Fruit fly (Drosophila melanogaster): ENCODE results near the gene Rab11.

The Rab11 gene

dm6 chr3R:21097631-21098117 lies 13.5 kb upstream of the Rab11 start, which contains the start of gene RhoGAP93B (continued):
- TF ChIP-seq cas (GFP tag; IDR thresholded peaks at IDR 0.05) (peak; percentile 85), CG13287 (GFP tag; IDR thresholded peaks at IDR 0.05; ENCODE audit: partially characterized antibody) (peak; percentile 100), Trl (optimal IDR thresholded peaks at IDR 0.05) (no peak), Trl (GFP tag; optimal IDR thresholded peaks at IDR 0.05) (peak; percentile 86), CG3995 (GFP tag; optimal IDR thresholded peaks at IDR 0.05) (peak; percentile 51), Side (GFP tag; optimal IDR thresholded peaks at IDR 0.05) (peak; percentile 78), HLHmδ (GFP tag; optimal IDR thresholded peaks at IDR 0.05) (peak; percentile 57), Aef1 (GFP tag; IDR thresholded peaks at IDR 0.05) (peak; percentile 96), CG4617 (GFP tag; optimal IDR thresholded peaks at IDR 0.05; ENCODE audit: borderline replicate concordance) (peak; percentile 56), CG10366 (GFP tag; IDR thresholded peaks at IDR 0.05) (peak; percentile 84), Pdp1 (GFP tag; optimal IDR thresholded peaks at IDR 0.05) (peak; percentile 69 to 84), usp (GFP tag; optimal IDR thresholded peaks at IDR 0.05) (no peak), CG9727 (GFP tag; optimal IDR thresholded peaks at IDR 0.05) (peak; percentile 90), Hey (tag; optimal IDR thresholded peaks at IDR 0.05) (peak; percentile 2), crol (GFP tag; IDR thresholded peaks at IDR 0.05) (peak; percentile 39; the same call in 1 of the 2 replicates), CG12769 (tag; optimal IDR thresholded peaks at IDR 0.05) (no peak), CG31388 (GFP tag; optimal IDR thresholded peaks at IDR 0.05) (no peak), phol (tag; optimal IDR thresholded peaks at IDR 0.05) (peak; percentile 87), Ptx1 (GFP tag; IDR thresholded peaks at IDR 0.05) (peak; percentile 91), CG12071 (GFP tag; optimal IDR thresholded peaks at IDR 0.05) (no peak), Dp (GFP tag; optimal IDR thresholded peaks at IDR 0.05) (peak; percentile 77), oc (tag; optimal IDR thresholded peaks at IDR 0.05) (no peak), CG4854 (GFP tag; optimal IDR thresholded peaks at IDR 0.05) (peak; percentile 72), ranshi (GFP tag; IDR thresholded peaks at IDR 0.05) (peak; percentile 94), sim (GFP tag; IDR thresholded peaks at IDR 0.05) (0 out of 2 replicates have a peak, but pooled peaks have one; percentile 26), fd102C (GFP tag; optimal IDR thresholded peaks at IDR 0.05) (peak; percentile 48), CG12299 (tag; optimal IDR thresholded peaks at IDR 0.05) (peak; percentile 83), Ravus (GFP tag; IDR thresholded peaks at IDR 0.05) (peak; percentile 81), vvl (GFP tag; IDR thresholded peaks at IDR 0.05) (peak; percentile 95), CG8765 (GFP tag; IDR thresholded peaks at IDR 0.05) (peak; percentile 94), Stat92E (GFP tag; optimal IDR thresholded peaks at IDR 0.05) (peak in 1 of 3 experiments; percentile 54), CG6654 (GFP tag; optimal IDR thresholded peaks at IDR 0.05) (peak; percentile 32), peb (GFP tag; IDR thresholded peaks at IDR 0.05) (peak; percentile 80), luna (GFP tag; optimal IDR thresholded peaks at IDR 0.05) (peak; percentile 53), HmgZ (tag; optimal IDR thresholded peaks at IDR 0.05) (peak; percentile 92), CG7357 (GFP tag; IDR thresholded peaks at IDR 0.05) (peak; percentile 79; the same call in 2 of the 3 replicates), Lpt (GFP tag; optimal IDR thresholded peaks at IDR 0.05) (no peak), Adf1 (GFP tag; IDR thresholded peaks at IDR 0.05) (peak; percentile 73), CG3407 (GFP tag; optimal IDR thresholded peaks at IDR 0.05) (no peak), CG2678 (tag; optimal IDR thresholded peaks at IDR 0.05) (no peak), Mrtf (GFP tag; IDR thresholded peaks at IDR 0.05) (peak; percentile 85), CG3838 (GFP tag; optimal IDR thresholded peaks at IDR 0.05) (peak; percentile 79), CG10543 (GFP tag; optimal IDR thresholded peaks at IDR 0.05) (peak; percentile 85), tup (GFP tag; optimal IDR thresholded peaks at IDR 0.05) (peak; percentile 35), CG15011 (GFP tag; optimal IDR thresholded peaks at IDR 0.05) (no peak), Atf3 (GFP tag; optimal IDR thresholded peaks at IDR 0.05) (peak; percentile 86), HLH4C (GFP tag; IDR thresholded peaks at IDR 0.05; ENCODE audit: partially characterized antibody) (peak; percentile 100), mirr (GFP tag; optimal IDR thresholded peaks at IDR 0.05) (peak; percentile 62), insv (GFP tag; optimal IDR thresholded peaks at IDR 0.05) (peak in 1 of 2 experiments; percentile 59), lola (GFP tag; optimal IDR thresholded peaks at IDR 0.05) (peak in 1 of 3 experiments; percentile 78)

Measured in whole organism, embryonic.